Worm (Caenorhabditis elegans): ENCODE data around the gene M176.10.

Gene M176.10

DNA sequence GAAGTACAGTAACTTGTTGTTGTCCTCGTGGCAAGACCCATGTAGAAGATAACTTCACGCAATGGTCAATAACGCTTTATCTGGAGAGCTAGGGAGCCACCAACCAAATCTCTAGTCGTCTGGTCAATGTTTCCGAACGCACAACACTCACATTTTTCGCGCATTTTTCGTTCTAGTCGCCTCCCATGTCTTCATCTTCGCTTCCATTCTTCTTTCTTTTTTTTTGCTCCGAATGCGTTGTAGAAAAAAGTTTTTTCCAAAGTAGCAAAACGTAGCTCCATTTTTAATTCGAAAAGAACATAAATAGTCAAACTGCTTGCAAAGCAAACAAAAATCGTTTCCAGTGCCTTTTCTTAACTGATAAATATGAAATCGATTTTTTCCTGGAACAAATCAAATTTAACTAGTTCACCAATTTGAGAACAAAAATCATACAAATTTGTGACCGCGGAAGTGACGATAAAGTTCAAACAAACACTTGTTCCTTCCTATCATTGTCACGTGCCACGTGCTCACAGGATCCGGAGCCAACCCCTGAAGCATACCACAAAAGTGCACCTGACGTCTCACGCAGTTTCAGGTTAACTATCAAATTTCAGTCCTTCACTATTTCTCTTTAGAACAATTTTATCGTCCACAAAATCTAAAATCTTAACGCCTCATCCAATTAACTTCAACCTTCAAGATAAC, 7.0 kb downstream of the M176.10 start (continued):
- TF ChIP-seq lin-13 (GFP tag; optimal IDR thresholded peaks at IDR 0.05) (no peak), sdz-12 (GFP tag; optimal IDR thresholded peaks at IDR 0.05) (no peak), lir-3 (tag; optimal IDR thresholded peaks at IDR 0.05) (no peak), Y75B8A.6 (GFP tag; IDR thresholded peaks at IDR 0.05) (no peak), nhr-76 (tag; optimal IDR thresholded peaks at IDR 0.05) (no peak), nhr-77 (tag; optimal IDR thresholded peaks at IDR 0.05) (no peak), tag-97 (GFP tag; IDR thresholded peaks at IDR 0.05) (no peak), tra-1 (GFP tag; IDR thresholded peaks at IDR 0.05) (no peak), nhr-10 (tag; optimal IDR thresholded peaks at IDR 0.05) (no peak), skn-1 (tag; optimal IDR thresholded peaks at IDR 0.05) (no peak), rbr-2 (tag; optimal IDR thresholded peaks at IDR 0.05) (no peak)

DNA sequence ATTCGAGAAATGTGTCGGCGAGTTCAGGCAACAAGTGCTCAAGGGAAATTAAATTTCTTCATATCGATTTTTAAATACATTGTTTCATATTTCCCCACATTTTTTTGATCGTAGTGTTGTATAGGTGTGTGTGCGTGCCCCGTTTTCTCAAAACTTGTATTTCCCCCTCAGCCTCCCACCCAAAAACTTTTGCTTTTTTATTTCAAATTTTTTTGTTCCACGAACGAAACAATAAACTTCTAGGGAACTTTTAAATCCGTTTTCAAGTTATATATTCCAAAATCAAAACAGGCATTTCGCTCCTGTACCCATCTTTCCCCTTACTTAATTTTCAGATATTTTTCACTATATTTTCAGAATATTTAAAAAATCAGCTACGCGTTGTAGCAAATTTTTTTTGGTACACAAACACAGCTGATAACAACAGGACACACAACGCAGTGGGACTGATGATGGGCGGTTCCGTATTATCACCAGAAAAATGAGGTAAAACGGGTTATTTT, 7.9 kb downstream of the M176.10 start, which contains the start of the genes M176.4 and M176.16:
Gene M176.4 (plus strand): TSS at position 301 of the 503 bp plus-strand sequence.
Gene M176.16 (plus strand): TSS at position 453 of the 503 bp plus-strand sequence.
- peak; percentile 7 for TF ChIP-seq nhr-77 (tag; optimal IDR thresholded peaks at IDR 0.05)
- no peak for TF ChIP-seq unc-39 (tag; optimal IDR thresholded peaks at IDR 0.05)
- TF ChIP-seq pqm-1 (tag; optimal IDR thresholded peaks at IDR 0.05) = peak; percentile 30
- peak; percentile 18 for TF ChIP-seq mes-2 (tag; optimal IDR thresholded peaks at IDR 0.05; ENCODE audit: poor library complexity, severe bottlenecking)
- TF ChIP-seq daf-16 (GFP tag; optimal IDR thresholded peaks at IDR 0.05) = no peak
- TF ChIP-seq daf-16 (tag; optimal IDR thresholded peaks at IDR 0.05) = peak; percentile 40
- no peak for TF ChIP-seq mdl-1 (tag; optimal IDR thresholded peaks at IDR 0.05)
- no peak for TF ChIP-seq F44E2.7 (GFP tag; IDR thresholded peaks at IDR 0.05)

DNA sequence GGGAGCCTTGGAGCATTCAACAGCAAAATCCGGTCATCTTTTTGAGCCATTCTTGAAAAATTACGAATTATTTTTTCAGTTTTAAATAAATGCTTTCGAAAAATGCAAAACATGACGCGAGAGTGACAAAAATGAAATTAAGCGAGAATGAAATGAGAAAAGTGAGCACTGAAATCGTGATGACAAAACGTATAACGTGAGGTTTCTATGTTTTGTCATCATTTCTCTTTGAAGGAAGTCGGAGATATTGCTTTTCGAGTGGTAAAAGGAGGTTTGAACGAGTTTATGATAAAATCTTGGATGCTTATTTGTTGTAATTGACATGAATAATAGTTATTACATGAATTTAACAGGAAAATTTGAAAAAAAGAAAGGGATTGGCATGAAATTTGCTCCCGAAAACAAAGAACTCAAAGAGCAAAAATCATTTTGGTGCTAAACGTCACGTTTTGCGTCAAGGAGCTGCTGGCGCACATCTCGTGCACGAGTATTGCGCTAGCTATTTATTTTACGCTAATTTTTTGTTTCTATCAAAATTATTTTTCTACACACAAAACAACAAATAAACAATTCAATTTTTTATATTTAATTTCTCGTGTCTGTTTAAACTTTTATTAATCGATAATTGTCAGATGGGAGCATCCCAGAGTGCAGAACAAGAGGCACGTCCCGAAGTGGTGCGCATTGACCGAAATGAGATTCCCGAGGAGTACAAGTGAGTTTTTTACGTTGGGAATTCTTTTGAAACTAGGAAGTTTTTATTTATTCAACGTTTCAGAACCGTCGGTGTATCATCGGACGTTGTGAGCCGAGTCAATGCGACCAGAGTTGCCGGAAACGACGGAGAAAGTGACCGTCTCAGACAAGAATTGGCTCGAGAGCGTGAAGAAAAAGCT, 9.3 kb downstream of the M176.10 start, which contains the start of the genes gss-1 and chch-3:
Gene gss-1 (minus strand): TSS at position 51 of the 896 bp plus-strand sequence.
Gene chch-3 (plus strand): TSS at position 633 of the 896 bp plus-strand sequence.
- TF ChIP-seq dmd-8 (GFP tag; IDR thresholded peaks at IDR 0.05) = no peak
- TF ChIP-seq ces-1 (GFP tag; optimal IDR thresholded peaks at IDR 0.05) = no peak
- no peak for TF ChIP-seq duxl-1 (tag; optimal IDR thresholded peaks at IDR 0.05; ENCODE audit: poor library complexity)
- peak; percentile 18 for TF ChIP-seq fkh-10 (GFP tag; optimal IDR thresholded peaks at IDR 0.05)
- peak in 1 of 2 experiments; percentile 84 for TF ChIP-seq lsy-2 (tag; optimal IDR thresholded peaks at IDR 0.05)
- peak; percentile 20 for TF ChIP-seq nhr-28 (tag; optimal IDR thresholded peaks at IDR 0.05)
- TF ChIP-seq hlh-30 (tag; optimal IDR thresholded peaks at IDR 0.05; ENCODE audit: insufficient read depth) = peak; percentile 53
- TF ChIP-seq gei-8 (GFP tag; optimal IDR thresholded peaks at IDR 0.05) = no peak
- TF ChIP-seq lin-15B (tag; optimal IDR thresholded peaks at IDR 0.05) = no peak
- TF ChIP-seq unc-62 (GFP tag; optimal IDR thresholded peaks at IDR 0.05 in 1 of 2) = peak in 1 of 2 experiments; percentile 81
- TF ChIP-seq unc-62 (tag; optimal IDR thresholded peaks at IDR 0.05) = no peak
- no peak for TF ChIP-seq ceh-20 (GFP tag; IDR thresholded peaks at IDR 0.05)
- TF ChIP-seq Y5F2A.4 (GFP tag; optimal IDR thresholded peaks at IDR 0.05) = no peak
- peak; percentile 69 for TF ChIP-seq dve-1 (tag; optimal IDR thresholded peaks at IDR 0.05; ENCODE audit: insufficient read depth)
- no peak for TF ChIP-seq vab-7 (GFP tag; IDR thresholded peaks at IDR 0.05)
- TF ChIP-seq dpl-1 (GFP tag; optimal IDR thresholded peaks at IDR 0.05) = peak; percentile 65
- TF ChIP-seq zfp-2 (tag; optimal IDR thresholded peaks at IDR 0.05) = no peak
- TF ChIP-seq dmd-6 (GFP tag; IDR thresholded peaks at IDR 0.05) = peak; percentile 61
- TF ChIP-seq F10B5.3 (tag; optimal IDR thresholded peaks at IDR 0.05) = no peak
- TF ChIP-seq pha-4 (GFP tag; IDR thresholded peaks at IDR 0.05) = peak; percentile 33; the same call in 1 of the 2 replicates
- TF ChIP-seq pha-4 (tag; optimal IDR thresholded peaks at IDR 0.05) = peak; percentile 56
- no peak for TF ChIP-seq lin-39 (tag; optimal IDR thresholded peaks at IDR 0.05)
- TF ChIP-seq nhr-25 (tag; optimal IDR thresholded peaks at IDR 0.05; ENCODE audit: borderline replicate concordance, insufficient read depth) = no peak
- peak; percentile 38; the same call in 1 of the 2 replicates for TF ChIP-seq hmg-1.1 (GFP tag; IDR thresholded peaks at IDR 0.05)
- TF ChIP-seq nhr-76 (tag; optimal IDR thresholded peaks at IDR 0.05) = no peak
- no peak for TF ChIP-seq egl-43 (GFP tag; IDR thresholded peaks at IDR 0.05)
- no peak for TF ChIP-seq madf-5 (GFP tag; IDR thresholded peaks at IDR 0.05)
- no peak for TF ChIP-seq snpc-1.2 (GFP tag; IDR thresholded peaks at IDR 0.05)

All from whole organism, L4 larva.